Worm (Caenorhabditis elegans): ENCODE data around the gene cpg-7.
A peak's percentile ranks its signal among the peaks of the same experiment; 100 is the strongest.

cpg-7 gene

DNA sequence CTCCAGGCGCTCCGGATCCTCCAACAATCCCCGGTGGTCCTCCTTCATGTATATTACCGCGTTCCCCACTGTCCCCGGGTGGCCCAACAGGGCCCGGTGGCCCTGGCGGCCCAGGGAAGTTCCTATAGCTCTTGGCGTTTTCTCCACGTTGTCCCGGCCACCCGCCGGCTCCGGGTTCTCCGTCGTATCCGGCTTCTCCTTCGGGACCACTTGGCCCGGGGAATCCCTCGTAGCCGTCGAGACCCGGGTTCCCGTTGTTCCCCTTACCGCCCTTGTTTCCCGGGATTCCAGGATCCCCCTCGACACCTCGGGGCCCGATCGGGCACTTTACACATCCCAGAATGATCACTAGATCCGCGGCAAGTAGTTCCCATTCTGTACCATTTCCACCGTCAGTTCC is 17.9 kb downstream of the cpg-7 start:
- TF ChIP-seq F37B4.10 (GFP tag; IDR thresholded peaks at IDR 0.05) (0 out of 2 replicates have a peak, but pooled peaks have one; percentile 39), zfh-2 (GFP tag; conservative IDR thresholded peaks at IDR 0.05) (peak; percentile 87), egrh-3 (GFP tag; IDR thresholded peaks at IDR 0.05) (peak; percentile 89), ztf-28 (GFP tag; IDR thresholded peaks at IDR 0.05) (no peak), ceh-27 (GFP tag; optimal IDR thresholded peaks at IDR 0.05) (no peak), cebp-2 (GFP tag; IDR thresholded peaks at IDR 0.05) (no peak), nhr-120 (GFP tag; IDR thresholded peaks at IDR 0.05) (no peak), fkh-3 (tag; optimal IDR thresholded peaks at IDR 0.05) (no peak)

DNA sequence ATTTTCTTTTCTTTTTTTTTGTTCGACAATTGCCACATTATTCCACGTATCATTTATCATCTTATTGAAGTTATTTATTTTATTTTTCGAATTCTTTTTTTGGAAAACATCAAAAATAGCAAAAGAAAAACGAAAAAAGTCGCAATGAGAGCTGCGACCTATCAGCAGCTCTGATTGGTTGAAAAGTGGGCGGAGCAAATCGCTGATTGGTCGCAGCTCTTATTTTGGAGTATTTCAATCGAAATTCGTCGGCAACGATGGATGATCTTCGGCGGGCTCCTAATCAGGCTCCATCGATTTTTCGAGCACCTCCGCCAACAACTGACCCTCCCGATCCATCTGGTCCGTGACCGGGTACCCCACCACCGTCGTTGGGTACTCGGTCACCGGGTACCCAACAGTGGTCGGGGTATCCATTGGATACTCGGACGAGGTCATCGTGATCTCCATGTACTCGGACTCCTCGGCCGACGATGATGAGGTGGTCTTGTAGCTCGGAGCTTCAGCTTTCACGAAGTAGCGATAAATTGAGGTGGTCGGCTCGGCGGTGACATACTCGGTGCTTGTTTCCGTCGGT is 19.1 kb downstream of the cpg-7 start:
- TF ChIP-seq cebp-2 (GFP tag; IDR thresholded peaks at IDR 0.05) (no peak), unc-62 (GFP tag; optimal IDR thresholded peaks at IDR 0.05) (no peak), nfya-2 (GFP tag; IDR thresholded peaks at IDR 0.05) (peak; percentile 62; the same call in 1 of the 2 replicates), him-1 (tag; optimal IDR thresholded peaks at IDR 0.05) (peak; percentile 15), nfyb-1 (GFP tag; IDR thresholded peaks at IDR 0.05) (peak; percentile 94), Y95B8A.8 (GFP tag; IDR thresholded peaks at IDR 0.05) (no peak), aptf-3 (GFP tag; IDR thresholded peaks at IDR 0.05) (no peak), nhr-120 (GFP tag; IDR thresholded peaks at IDR 0.05) (no peak), chd-7 (tag; optimal IDR thresholded peaks at IDR 0.05) (no peak), nfya-1 (tag; optimal IDR thresholded peaks at IDR 0.05; ENCODE audit: borderline replicate concordance, insufficient read depth) (no peak), lin-40 (tag; optimal IDR thresholded peaks at IDR 0.05) (no peak), B0261.1 (tag; optimal IDR thresholded peaks at IDR 0.05) (no peak), tbx-9 (tag; optimal IDR thresholded peaks at IDR 0.05; ENCODE audit: borderline replicate concordance) (no peak), Y53G8AR.9 (GFP tag; conservative IDR thresholded peaks at IDR 0.05) (no peak), T07F8.4 (tag; optimal IDR thresholded peaks at IDR 0.05) (no peak), zfh-2 (GFP tag; conservative IDR thresholded peaks at IDR 0.05) (peak; percentile 66), rec-8 (tag; optimal IDR thresholded peaks at IDR 0.05) (no peak), snpc-1.3 (tag; optimal IDR thresholded peaks at IDR 0.05; ENCODE audit: insufficient read depth) (no peak), somi-1 (GFP tag; optimal IDR thresholded peaks at IDR 0.05) (no peak), attf-6 (GFP tag; IDR thresholded peaks at IDR 0.05) (no peak), egrh-3 (GFP tag; IDR thresholded peaks at IDR 0.05) (peak; percentile 40; the same call in 1 of the 2 replicates), mcd-1 (GFP tag; IDR thresholded peaks at IDR 0.05) (0 out of 2 replicates have a peak, but pooled peaks have one; percentile 11)

DNA sequence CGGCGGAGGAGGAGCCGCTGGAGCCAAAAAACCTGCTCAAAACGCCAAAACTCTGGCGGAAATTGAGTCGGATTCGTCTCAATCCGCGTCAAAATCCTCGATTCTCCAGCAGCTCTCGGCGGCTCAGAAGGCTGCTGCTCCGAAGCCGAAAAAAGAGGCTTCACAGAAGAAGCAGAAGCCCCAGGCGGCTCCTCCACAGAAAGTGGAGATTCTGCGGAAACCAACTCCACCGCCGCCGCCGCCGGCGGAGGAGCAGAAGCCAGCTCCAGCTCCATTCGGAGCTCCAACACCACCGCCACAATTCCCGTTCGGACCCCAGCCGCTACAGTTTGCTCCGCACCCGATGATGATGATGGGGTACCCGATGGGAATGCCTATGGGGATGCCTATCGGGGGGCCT is 22.1 kb downstream of the cpg-7 start:
- peak; percentile 93 for TF ChIP-seq egrh-3 (GFP tag; IDR thresholded peaks at IDR 0.05)
- 0 out of 2 replicates have a peak, but pooled peaks have one; percentile 7 for TF ChIP-seq mcd-1 (GFP tag; IDR thresholded peaks at IDR 0.05)
- TF ChIP-seq sptf-2 (GFP tag; optimal IDR thresholded peaks at IDR 0.05): no peak
- peak; percentile 87 for TF ChIP-seq zfh-2 (GFP tag; conservative IDR thresholded peaks at IDR 0.05)

DNA sequence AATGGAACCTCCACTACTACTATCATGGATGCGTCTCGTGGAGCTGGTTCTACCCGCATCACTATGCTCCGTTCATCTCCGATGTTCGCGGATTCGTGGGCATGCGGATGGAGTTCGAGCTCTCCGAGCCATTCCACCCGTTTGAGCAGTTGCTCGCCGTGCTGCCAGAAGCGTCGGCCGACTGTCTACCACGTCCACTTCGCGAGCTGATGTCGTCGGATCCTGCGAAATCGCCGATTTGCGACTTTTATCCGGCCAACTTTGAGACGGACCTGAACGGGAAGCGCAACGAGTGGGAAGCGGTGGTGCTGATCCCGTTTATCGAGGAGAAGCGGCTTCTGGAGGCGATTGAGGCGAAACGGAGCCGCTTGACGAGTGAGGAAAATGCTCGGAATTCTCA is 31.2 kb downstream of the cpg-7 start:
- TF ChIP-seq egrh-3 (GFP tag; IDR thresholded peaks at IDR 0.05) (peak; percentile 61; the same call in 1 of the 2 replicates), zfh-2 (GFP tag; conservative IDR thresholded peaks at IDR 0.05) (peak; percentile 83), xnd-1 (tag; optimal IDR thresholded peaks at IDR 0.05) (no peak), madf-3 (GFP tag; IDR thresholded peaks at IDR 0.05) (no peak), ama-1 (optimal IDR thresholded peaks at IDR 0.05) (no peak), ama-1 (GFP tag; optimal IDR thresholded peaks at IDR 0.05) (no peak)

DNA sequence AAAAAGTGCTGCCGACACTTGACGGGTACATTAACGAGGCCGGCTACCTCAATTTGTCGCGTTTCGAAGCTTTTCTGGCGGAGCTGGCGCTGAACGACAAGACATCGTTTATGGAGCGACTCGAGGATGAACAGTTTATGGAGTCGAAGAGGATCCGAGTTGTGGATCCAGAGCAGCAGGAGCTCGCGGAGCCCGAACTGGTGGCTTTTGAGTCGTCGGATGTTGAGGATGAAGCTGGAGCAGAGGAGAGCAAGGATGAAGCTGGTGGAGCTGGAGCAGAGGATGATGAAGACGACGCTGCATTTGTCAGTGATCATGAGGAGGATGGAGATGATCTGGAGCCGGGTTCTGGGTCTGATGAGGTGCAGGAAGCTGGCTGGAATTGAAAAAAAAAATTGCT is 34.2 kb downstream of the cpg-7 start:
- TF ChIP-seq zfh-2 (GFP tag; conservative IDR thresholded peaks at IDR 0.05): peak; percentile 82
- TF ChIP-seq ztf-3 (GFP tag; optimal IDR thresholded peaks at IDR 0.05): no peak
- no peak for TF ChIP-seq mel-28 (tag; optimal IDR thresholded peaks at IDR 0.05; ENCODE audit: borderline replicate concordance)
- TF ChIP-seq Y53F4B.3 (GFP tag; IDR thresholded peaks at IDR 0.05): no peak
- no peak for TF ChIP-seq hmg-20 (GFP tag; IDR thresholded peaks at IDR 0.05)
- TF ChIP-seq cebp-2 (GFP tag; IDR thresholded peaks at IDR 0.05): no peak
- no peak for TF ChIP-seq tbx-9 (tag; optimal IDR thresholded peaks at IDR 0.05; ENCODE audit: borderline replicate concordance)
- TF ChIP-seq chd-7 (tag; optimal IDR thresholded peaks at IDR 0.05): no peak
- no peak for TF ChIP-seq C06A6.2 (GFP tag; conservative IDR thresholded peaks at IDR 0.05)
- no peak for TF ChIP-seq nhr-80 (tag; optimal IDR thresholded peaks at IDR 0.05)
- TF ChIP-seq egrh-3 (GFP tag; IDR thresholded peaks at IDR 0.05): peak; percentile 56
- TF ChIP-seq F10E7.11 (tag; optimal IDR thresholded peaks at IDR 0.05): no peak
- TF ChIP-seq lin-26 (GFP tag; IDR thresholded peaks at IDR 0.05): no peak
- TF ChIP-seq lin-54 (GFP tag; optimal IDR thresholded peaks at IDR 0.05): no peak
- no peak for TF ChIP-seq let-607 (tag; optimal IDR thresholded peaks at IDR 0.05)

Measured in whole organism, young adult.